Worm (Caenorhabditis elegans): ENCODE data around the gene fbxb-21.

DNA sequence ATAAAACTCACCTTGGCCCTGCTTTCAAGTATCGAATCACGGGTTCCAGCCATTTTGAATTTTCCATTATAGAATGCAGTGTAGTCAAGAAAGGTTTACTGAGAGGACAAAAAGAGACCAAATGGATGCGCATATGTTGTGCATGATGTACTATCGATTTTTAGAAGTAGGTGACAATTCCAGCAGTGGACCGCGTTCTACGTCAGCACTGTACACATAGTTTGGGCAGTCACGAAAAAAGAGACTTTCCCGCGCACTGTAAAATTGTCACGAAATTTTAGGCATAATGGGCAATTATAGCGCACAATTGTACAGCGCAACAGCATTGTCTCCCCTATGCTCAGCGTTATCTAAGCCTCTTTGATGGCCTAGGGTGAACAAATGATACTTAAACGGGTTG, 42.3 kb upstream of the fbxb-21 start, which contains the start of gene fbxc-22:
- TF ChIP-seq lsy-2 (tag; optimal IDR thresholded peaks at IDR 0.05) (no peak), lin-32 (GFP tag; optimal IDR thresholded peaks at IDR 0.05) (no peak)
